Fruit fly (Drosophila melanogaster) S2 (cell line): ENCODE results near the gene PDZ-GEF.

Experiments
- CG8478 ChIP-seq: fragments of >200 bp; optimal IDR thresholded peaks from 2 replicates; lab custom pipeline; 2018
- CTCF ChIP-seq, 2 experiments: fragments of >200 bp; optimal IDR thresholded peaks; 2 replicates each; lab custom pipeline; 2018

DNA sequence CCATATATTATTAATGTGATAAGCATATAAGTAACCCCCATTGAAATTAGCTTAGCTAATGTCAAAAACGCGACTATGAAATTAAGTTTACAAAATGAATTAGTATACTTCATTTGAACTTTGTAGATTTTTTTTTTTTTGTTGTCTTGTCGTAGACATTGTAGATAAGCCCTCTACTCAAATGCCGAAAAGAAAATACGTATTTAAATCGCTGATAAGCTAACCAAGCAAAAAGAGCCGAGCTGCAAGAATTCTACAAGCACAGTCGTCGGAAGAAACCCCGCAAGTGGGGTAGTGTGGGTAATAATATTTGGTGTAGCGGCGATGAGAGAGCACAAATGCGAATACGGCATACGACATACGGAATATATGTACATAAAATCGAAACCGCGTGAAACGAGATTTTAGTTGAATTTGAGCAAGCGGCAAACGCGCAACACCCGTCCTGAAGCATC lies 43.9 kb downstream of the PDZ-GEF start, which contains the start of gene Nepl4:
- no peak for TF ChIP-seq CG8478
- TF ChIP-seq CTCF (optimal IDR thresholded peaks at IDR 0.05; lab: Kevin White, UChicago), result no peak
